Fruit fly (Drosophila melanogaster) Kc167 (cell line): ENCODE measurements around the gene CG3638.

ENCODE experiments used
- Myc ChIP-seq: fragments of >200 bp; optimal IDR thresholded peaks from 2 replicates; lab custom pipeline; 2017; ENCODE audit warnings: missing external identifiers
- h ChIP-seq: fragments of >200 bp; optimal IDR thresholded peaks from 3 replicates; lab custom pipeline; 2018; ENCODE audit warnings: missing external identifiers
- insv ChIP-seq: fragments of >200 bp; optimal IDR thresholded peaks from 3 replicates; lab custom pipeline; 2018; ENCODE audit warnings: missing external identifiers
- psq ChIP-seq: fragments of >200 bp; optimal IDR thresholded peaks from 2 replicates; lab custom pipeline; 2017; ENCODE audit warnings: missing external identifiers
- ttk ChIP-seq: sonication (Bioruptor generic); optimal IDR thresholded peaks from 2 replicates; lab custom pipeline; 2017; ENCODE audit warnings: missing external identifiers

DNA sequence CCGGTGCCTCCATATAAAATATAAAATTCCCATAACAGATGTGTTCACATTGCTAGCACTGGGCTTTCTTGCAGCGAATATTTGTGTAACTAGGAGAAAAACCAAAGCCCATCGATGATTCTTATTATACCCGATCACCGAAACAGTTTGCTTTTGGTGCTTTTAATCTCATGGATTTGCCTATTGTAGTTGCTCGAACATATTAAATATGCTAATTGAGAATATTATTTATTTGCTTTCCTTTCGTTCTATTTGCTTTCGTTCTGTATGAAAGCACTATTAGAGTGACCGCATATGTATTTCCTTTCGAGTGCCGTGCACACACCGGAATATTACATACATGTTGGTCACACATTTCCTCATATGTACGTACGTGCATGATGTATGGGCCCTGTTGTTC, 34.2 kb upstream of the CG3638 start:
- no peak for TF ChIP-seq Myc
- TF ChIP-seq h (lab: Kevin White, UChicago) = no peak
- no peak for TF ChIP-seq insv
- TF ChIP-seq psq = no peak
- TF ChIP-seq ttk (lab: Kevin White, UChicago) = no peak
